Worm (Caenorhabditis elegans) whole organism, L2 larva: ENCODE results near the gene T24D3.2.
A peak's percentile ranks its signal among the peaks of the same experiment; 100 is the strongest.

Source experiments
- blmp-1 ChIP-seq: sonication (generic microtip); optimal IDR thresholded peaks from 2 replicates; lab custom pipeline; 2017; ENCODE audit warnings: missing genetic modification characterization, mild to moderate bottlenecking, missing compliant biosample characterization, antibody characterized with exemption, moderate library complexity; ENCODE audit not compliant: insufficient read depth
- ceh-16 ChIP-seq: fragments of 150-350 bp; optimal IDR thresholded peaks from 2 replicates; lab custom pipeline; 2014; ENCODE audit warnings: missing biosample characterization, missing genetic modification characterization
- fos-1 ChIP-seq: fragments of 150-350 bp; optimal IDR thresholded peaks from 2 replicates; lab custom pipeline; 2014; ENCODE audit warnings: missing biosample characterization, missing genetic modification characterization
- mdl-1 ChIP-seq, 2 experiments: fragments of 150-350 bp in 1 of 2; sonication (generic microtip) in 1 of 2; optimal IDR thresholded peaks; 2 replicates each; lab custom pipeline; 2017; ENCODE audit warnings: missing biosample characterization in 2 of 2, missing genetic modification characterization in 2 of 2
- nhr-10 ChIP-seq: sonication (generic microtip); optimal IDR thresholded peaks from 2 replicates; lab custom pipeline; 2017; ENCODE audit warnings: missing biosample characterization, missing genetic modification characterization
- nhr-11 ChIP-seq: fragments of 150-350 bp; optimal IDR thresholded peaks from 2 replicates; lab custom pipeline; 2014; ENCODE audit warnings: missing biosample characterization, missing genetic modification characterization
- nhr-12 ChIP-seq: fragments of 150-350 bp; optimal IDR thresholded peaks from 2 replicates; lab custom pipeline; 2014; ENCODE audit warnings: missing biosample characterization, missing genetic modification characterization
- snpc-4 ChIP-seq: fragments of 150-350 bp; optimal IDR thresholded peaks from 2 replicates; lab custom pipeline; 2014; ENCODE audit warnings: missing biosample characterization, missing genetic modification characterization

DNA sequence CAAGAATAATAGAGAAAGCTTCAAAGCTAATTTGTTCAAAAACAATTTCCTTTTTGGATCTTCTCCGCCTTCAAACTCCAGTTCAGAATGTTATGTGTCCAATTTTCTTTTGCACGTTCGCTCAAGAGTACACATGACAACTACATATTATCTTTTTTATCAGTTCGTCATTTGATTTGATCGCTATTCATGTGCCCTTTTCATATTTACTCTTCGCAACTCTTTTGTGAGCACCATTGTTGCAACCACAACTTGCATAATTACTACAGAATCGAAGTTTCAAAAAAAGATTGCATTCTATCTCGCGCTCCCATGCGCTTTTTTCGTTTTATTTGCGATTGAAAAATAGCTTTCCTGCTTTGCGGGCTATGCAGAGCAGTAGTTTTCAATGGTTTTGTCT, 9.7 kb downstream of the T24D3.2 start:
- TF ChIP-seq nhr-11 (tag; lab: Kevin White, UChicago), result no peak
- TF ChIP-seq blmp-1 (tag; lab: Kevin White, UChicago), result no peak
- no peak for TF ChIP-seq nhr-12 (tag; lab: Kevin White, UChicago)
- TF ChIP-seq mdl-1 (tag; optimal IDR thresholded peaks at IDR 0.05; lab: Kevin White, UChicago), result no peak
- TF ChIP-seq ceh-16 (tag; lab: Kevin White, UChicago), result no peak
- TF ChIP-seq fos-1 (tag; lab: Kevin White, UChicago), result peak; percentile 57
- no peak for TF ChIP-seq snpc-4 (tag; lab: Kevin White, UChicago)
- TF ChIP-seq nhr-10, result no peak
